Fruit fly (Drosophila melanogaster) whole organism, pupa: ENCODE data around the gene nero.

Experiments
- CG10348 ChIP-seq: fragments of 200-800 bp; sonication (Bioruptor generic); IDR thresholded peaks from 2 replicates; pipeline ENCODE4 v1.3.6; 2022; ENCODE audit warnings: missing biosample characterization, missing genetic modification characterization
- CG12605 ChIP-seq: fragments of 200-800 bp; sonication (Bioruptor generic); IDR thresholded peaks from 2 replicates; pipeline ENCODE4 v1.3.6; 2022; ENCODE audit warnings: missing biosample characterization, missing genetic modification characterization
- CG13204 ChIP-seq: fragments of 200-800 bp; sonication (Bioruptor generic); optimal IDR thresholded peaks from 2 replicates; lab custom pipeline; 2018; ENCODE audit warnings: missing biosample characterization, mild to moderate bottlenecking, missing genetic modification characterization, moderate library complexity
- CG14655 ChIP-seq: fragments of 200-800 bp; sonication (Bioruptor generic); optimal IDR thresholded peaks from 3 replicates; lab custom pipeline; 2017; ENCODE audit warnings: mild to moderate bottlenecking, missing biosample characterization, missing genetic modification reagents, missing genetic modification characterization
- CG15710 ChIP-seq: fragments of 200-800 bp; sonication (Bioruptor generic); optimal IDR thresholded peaks from 2 replicates; lab custom pipeline; 2018; ENCODE audit warnings: missing biosample characterization, mild to moderate bottlenecking, missing genetic modification characterization, moderate library complexity
- CG17806 ChIP-seq: fragments of 200-800 bp; sonication (Bioruptor generic); optimal IDR thresholded peaks from 2 replicates; lab custom pipeline; 2018; ENCODE audit warnings: missing biosample characterization, mild to moderate bottlenecking, missing genetic modification characterization, moderate library complexity
- CG32121 ChIP-seq: fragments of 200-800 bp; sonication (Bioruptor generic); IDR thresholded peaks from 2 replicates; pipeline ENCODE4 v1.3.6; 2022; ENCODE audit warnings: missing biosample characterization, missing genetic modification characterization
- CG34367 ChIP-seq: fragments of 200-800 bp; sonication (Bioruptor generic); optimal IDR thresholded peaks from 2 replicates; lab custom pipeline; 2018; ENCODE audit warnings: missing biosample characterization, mild to moderate bottlenecking, missing genetic modification characterization
- CG4496 ChIP-seq: fragments of 200-800 bp; sonication (Bioruptor generic); IDR thresholded peaks from 3 replicates; pipeline ENCODE4 v1.3.6; 2022; ENCODE audit warnings: missing biosample characterization, missing genetic modification characterization
- CG8159 ChIP-seq: fragments of 200-800 bp; sonication (Bioruptor generic); optimal IDR thresholded peaks from 3 replicates; lab custom pipeline; 2018; ENCODE audit warnings: missing biosample characterization, mild to moderate bottlenecking, missing genetic modification characterization, moderate library complexity
- CG8301 ChIP-seq: fragments of 200-800 bp; sonication (Bioruptor generic); optimal IDR thresholded peaks from 2 replicates; lab custom pipeline; 2018; ENCODE audit warnings: missing biosample characterization, mild to moderate bottlenecking, missing genetic modification characterization
- CG9948 ChIP-seq: fragments of 200-800 bp; sonication (Bioruptor generic); optimal IDR thresholded peaks from 2 replicates; lab custom pipeline; 2018; ENCODE audit warnings: missing biosample characterization, mild to moderate bottlenecking, missing genetic modification characterization, moderate library complexity
- D1 ChIP-seq: fragments of 200-800 bp; sonication (Bioruptor generic); optimal IDR thresholded peaks from 2 replicates; lab custom pipeline; 2018; ENCODE audit warnings: missing biosample characterization, mild to moderate bottlenecking, missing genetic modification characterization, moderate library complexity
- EcR ChIP-seq: fragments of 200-800 bp; sonication (Bioruptor generic); optimal IDR thresholded peaks from 3 replicates; lab custom pipeline; 2019; ENCODE audit warnings: missing biosample characterization, missing genetic modification characterization, mild to moderate bottlenecking, moderate library complexity, missing genetic modification reagents
- Ets98B ChIP-seq: fragments of 200-800 bp; sonication (Bioruptor generic); IDR thresholded peaks from 2 replicates; pipeline ENCODE4 v1.3.6; 2022; ENCODE audit warnings: missing biosample characterization, missing genetic modification characterization
- Pif1A ChIP-seq: fragments of 200-800 bp; sonication (Bioruptor generic); optimal IDR thresholded peaks from 3 replicates; lab custom pipeline; 2016; ENCODE audit warnings: missing biosample characterization, missing genetic modification characterization
- Pif1B ChIP-seq: fragments of 200-800 bp; sonication (Bioruptor generic); optimal IDR thresholded peaks from 3 replicates; lab custom pipeline; 2016; ENCODE audit warnings: missing biosample characterization, missing genetic modification characterization
- Snoo ChIP-seq: fragments of 200-800 bp; sonication (Bioruptor generic); optimal IDR thresholded peaks from 3 replicates; lab custom pipeline; 2017; ENCODE audit warnings: missing biosample characterization, mild to moderate bottlenecking, missing genetic modification characterization, inconsistent platforms
- fd96Ca ChIP-seq: fragments of 200-800 bp; sonication (Bioruptor generic); IDR thresholded peaks from 3 replicates; pipeline ENCODE4 v1.3.6; 2022; ENCODE audit warnings: missing biosample characterization, missing genetic modification characterization
- gl ChIP-seq: fragments of 200-800 bp; sonication (Bioruptor generic); optimal IDR thresholded peaks from 2 replicates; lab custom pipeline; 2018; ENCODE audit warnings: missing biosample characterization, mild to moderate bottlenecking, missing genetic modification characterization
- rn ChIP-seq: fragments of 200-800 bp; sonication (Bioruptor generic); IDR thresholded peaks from 2 replicates; pipeline ENCODE4 v1.3.6; 2022; ENCODE audit warnings: missing biosample characterization, missing genetic modification characterization

nero gene

DNA sequence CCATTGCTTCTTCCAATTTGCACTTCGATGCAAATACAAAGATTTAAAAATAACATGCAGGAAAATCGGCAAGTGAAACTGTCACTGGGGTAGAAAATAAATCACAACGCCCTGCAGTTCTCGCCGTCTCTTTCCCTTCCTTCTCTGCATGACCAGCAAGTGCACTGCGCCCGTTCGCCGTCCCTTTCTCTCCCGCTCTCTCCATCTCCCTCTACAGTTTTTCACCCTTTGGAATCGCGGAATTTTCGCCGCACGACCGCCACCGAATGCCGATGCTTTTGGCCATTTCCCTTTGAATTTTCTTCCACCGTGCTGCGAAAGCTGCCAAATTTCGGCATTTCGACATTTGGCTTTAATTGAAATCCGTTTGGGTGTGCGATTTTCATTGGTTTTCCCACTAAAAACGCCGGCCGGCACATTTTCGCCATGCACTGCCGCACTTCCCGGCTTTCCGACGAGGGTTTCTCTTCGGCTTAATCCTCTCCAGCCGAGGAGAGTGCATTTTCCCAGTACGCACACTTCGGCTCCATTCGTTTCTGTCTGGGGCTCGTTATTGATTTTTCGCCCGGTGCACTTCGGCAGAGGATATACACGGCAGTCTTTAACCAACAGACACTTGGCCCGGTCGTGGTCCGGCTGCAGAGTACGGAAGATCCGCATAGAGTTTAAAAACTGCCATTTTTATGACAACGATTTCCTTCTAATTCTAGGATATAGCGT lies 8.1 kb downstream of the nero start:
- no peak for TF ChIP-seq CG17806 (tag; lab: Kevin White, UChicago)
- TF ChIP-seq Ets98B (GFP tag; lab: Robert Waterston, UW): 0 out of 2 replicates have a peak, but pooled peaks have one; percentile 30
- TF ChIP-seq CG10348 (GFP tag; lab: Robert Waterston, UW): no peak
- TF ChIP-seq CG15710 (tag; lab: Kevin White, UChicago): no peak
- no peak for TF ChIP-seq Pif1A (GFP tag; lab: Kevin White, UChicago)
- TF ChIP-seq CG8159 (tag; lab: Kevin White, UChicago): no peak
- peak; percentile 66 for TF ChIP-seq CG32121 (GFP tag; lab: Robert Waterston, UW)

DNA sequence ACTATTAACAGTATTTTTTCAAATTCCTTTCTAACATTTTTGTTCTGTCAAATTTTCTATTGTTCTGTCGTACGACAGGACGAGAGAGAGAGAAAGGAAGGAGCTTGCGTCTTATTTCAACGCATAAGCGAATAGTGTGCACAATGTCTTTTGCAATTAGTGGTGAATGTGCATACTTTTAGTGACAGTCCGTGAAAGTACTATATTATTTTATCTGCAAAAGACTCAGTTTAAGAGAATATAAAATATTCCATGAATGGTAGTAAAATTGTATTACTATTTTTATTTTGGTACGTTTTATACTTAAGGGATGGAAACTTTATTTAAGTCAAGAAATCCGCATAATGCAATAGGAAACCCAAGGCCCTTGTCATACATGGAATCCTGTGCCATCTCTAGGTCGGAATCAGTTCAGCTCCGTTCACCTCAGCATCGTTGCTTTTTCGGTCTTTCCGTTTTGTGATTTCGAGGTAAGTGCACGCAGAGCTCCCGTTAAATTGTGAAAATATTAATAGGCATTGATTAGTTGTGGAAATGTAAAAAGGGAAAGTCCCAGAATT lies 9.2 kb downstream of the nero start, which contains the start of gene eEF1alpha2:
Gene eEF1alpha2 (plus strand): TSS at position 409 of the 560 bp plus-strand sequence.
- TF ChIP-seq CG13204: no peak
- no peak for TF ChIP-seq Pif1A (GFP tag; lab: Kevin White, UChicago)
- TF ChIP-seq fd96Ca (GFP tag; lab: Robert Waterston, UW): no peak
- no peak for TF ChIP-seq D1 (tag; lab: Kevin White, UChicago)
- TF ChIP-seq EcR (GFP tag; lab: Kevin White, UChicago): no peak
- TF ChIP-seq CG32121 (GFP tag; lab: Robert Waterston, UW): no peak
- no peak for TF ChIP-seq rn (GFP tag; lab: Robert Waterston, UW)
- TF ChIP-seq gl (tag; lab: Kevin White, UChicago): no peak
- TF ChIP-seq CG4496: no peak
- no peak for TF ChIP-seq Pif1B (GFP tag; lab: Kevin White, UChicago)
- TF ChIP-seq CG9948 (tag; lab: Kevin White, UChicago): no peak
- no peak for TF ChIP-seq CG14655 (GFP tag; lab: Kevin White, UChicago)
- TF ChIP-seq CG12605 (GFP tag; lab: Robert Waterston, UW): no peak
- TF ChIP-seq CG17806 (tag; lab: Kevin White, UChicago): no peak
- TF ChIP-seq CG15710 (tag; lab: Kevin White, UChicago): no peak

DNA sequence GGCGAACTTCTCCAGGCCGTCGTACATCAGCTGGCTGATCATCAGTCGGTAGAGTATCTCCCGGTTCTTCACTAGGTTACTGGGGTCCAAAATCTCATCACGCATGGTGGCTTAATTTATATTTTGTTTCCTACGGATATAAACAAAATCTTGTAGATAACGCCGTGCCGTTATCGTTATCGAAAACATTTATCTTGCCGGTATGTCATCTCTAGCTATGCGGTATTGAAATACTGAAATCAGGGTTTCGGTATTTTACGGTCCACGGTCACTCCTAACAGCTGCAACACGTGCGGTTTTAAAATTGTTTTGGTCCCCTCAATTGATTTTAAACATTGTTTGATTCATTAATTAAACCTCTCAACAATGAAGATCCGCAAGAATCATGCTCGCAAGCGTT lies 10.6 kb downstream of the nero start, which contains the start of the genes CstF50 and CG11563:
Gene CstF50 (minus strand): TSS at position 188 of the 400 bp plus-strand sequence.
Gene CG11563 (plus strand): TSS at position 260 of the 400 bp plus-strand sequence.
- TF ChIP-seq CG8301 (tag; lab: Kevin White, UChicago) (no peak), CG12605 (GFP tag; lab: Robert Waterston, UW) (no peak), CG13204 (no peak), CG10348 (GFP tag; lab: Robert Waterston, UW) (no peak), Ets98B (GFP tag; lab: Robert Waterston, UW) (no peak), fd96Ca (GFP tag; lab: Robert Waterston, UW) (no peak), CG17806 (tag; lab: Kevin White, UChicago) (no peak), CG32121 (GFP tag; lab: Robert Waterston, UW) (no peak), CG34367 (tag; lab: Kevin White, UChicago) (no peak), CG15710 (tag; lab: Kevin White, UChicago) (no peak), CG4496 (no peak), Pif1A (GFP tag; lab: Kevin White, UChicago) (no peak)

DNA sequence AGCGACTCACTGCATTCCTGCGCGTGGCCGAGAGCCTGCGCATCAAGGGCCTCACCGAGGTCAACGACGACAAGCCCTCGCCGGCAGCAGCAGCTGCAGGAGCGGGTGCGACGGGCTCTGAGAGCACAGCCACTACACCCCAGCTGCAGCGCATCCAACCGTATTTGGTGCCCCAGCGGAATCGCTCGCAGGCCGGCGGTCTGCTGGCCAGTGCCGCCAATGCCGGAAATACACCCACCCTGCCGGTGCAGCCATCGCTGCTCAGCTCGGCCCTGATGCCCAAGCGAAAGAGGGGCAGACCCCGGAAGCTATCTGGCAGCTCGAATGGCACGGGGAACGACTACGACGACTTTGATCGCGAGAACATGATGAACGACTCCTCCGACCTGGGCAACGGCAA lies 19.6 kb downstream of the nero start:
- TF ChIP-seq CG14655 (GFP tag; lab: Kevin White, UChicago) (no peak), fd96Ca (GFP tag; lab: Robert Waterston, UW) (no peak), rn (GFP tag; lab: Robert Waterston, UW) (no peak), gl (tag; lab: Kevin White, UChicago) (no peak), CG32121 (GFP tag; lab: Robert Waterston, UW) (no peak), CG15710 (tag; lab: Kevin White, UChicago) (no peak), CG12605 (GFP tag; lab: Robert Waterston, UW) (no peak), CG8301 (tag; lab: Kevin White, UChicago) (no peak), D1 (tag; lab: Kevin White, UChicago) (no peak), CG8159 (tag; lab: Kevin White, UChicago) (no peak), CG10348 (GFP tag; lab: Robert Waterston, UW) (no peak), Snoo (tag; lab: Kevin White, UChicago) (no peak), Pif1B (GFP tag; lab: Kevin White, UChicago) (no peak), CG9948 (tag; lab: Kevin White, UChicago) (no peak), Pif1A (GFP tag; lab: Kevin White, UChicago) (no peak), Ets98B (GFP tag; lab: Robert Waterston, UW) (no peak), CG4496 (no peak), EcR (GFP tag; lab: Kevin White, UChicago) (no peak), CG17806 (tag; lab: Kevin White, UChicago) (no peak)

DNA sequence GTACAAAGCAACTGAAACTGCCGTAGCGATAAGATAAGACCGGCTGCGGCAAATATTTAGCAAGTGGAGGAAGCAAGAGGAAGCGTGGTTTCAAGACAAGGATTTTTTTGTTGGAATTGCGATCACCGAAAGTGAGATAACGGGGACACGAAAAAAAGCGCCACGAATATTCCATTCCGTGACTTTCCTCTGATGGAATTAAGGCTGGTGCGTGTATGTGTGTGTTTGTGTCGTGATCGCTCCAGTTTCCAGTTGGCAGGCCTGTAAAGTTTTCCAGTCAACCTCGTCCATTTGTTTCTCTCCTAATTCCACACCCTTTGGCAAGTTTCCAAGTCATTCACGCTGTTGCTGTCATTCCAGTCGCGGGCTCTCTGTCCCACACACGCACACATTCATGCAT lies 21.1 kb downstream of the nero start:
- no peak for TF ChIP-seq CG10348 (GFP tag; lab: Robert Waterston, UW)
- TF ChIP-seq CG4496: no peak
- no peak for TF ChIP-seq Ets98B (GFP tag; lab: Robert Waterston, UW)
- no peak for TF ChIP-seq D1 (tag; lab: Kevin White, UChicago)
- TF ChIP-seq CG15710 (tag; lab: Kevin White, UChicago): no peak
- no peak for TF ChIP-seq gl (tag; lab: Kevin White, UChicago)
- no peak for TF ChIP-seq CG17806 (tag; lab: Kevin White, UChicago)
- TF ChIP-seq CG14655 (GFP tag; lab: Kevin White, UChicago): no peak
- TF ChIP-seq CG13204: no peak
- no peak for TF ChIP-seq CG34367 (tag; lab: Kevin White, UChicago)
- TF ChIP-seq rn (GFP tag; lab: Robert Waterston, UW): no peak
- TF ChIP-seq Pif1A (GFP tag; lab: Kevin White, UChicago): no peak
- TF ChIP-seq CG9948 (tag; lab: Kevin White, UChicago): no peak
- TF ChIP-seq CG12605 (GFP tag; lab: Robert Waterston, UW): no peak
- no peak for TF ChIP-seq CG8159 (tag; lab: Kevin White, UChicago)
- TF ChIP-seq CG8301 (tag; lab: Kevin White, UChicago): no peak
